Worm (Caenorhabditis elegans) whole organism, L2 larva: ENCODE data around the gene K09A11.1.
A peak's percentile ranks its signal among the peaks of the same experiment; 100 is the strongest.

Source experiments
- C34F6.9 ChIP-seq: fragments of 150-350 bp; optimal IDR thresholded peaks from 2 replicates; lab custom pipeline; 2014; ENCODE audit warnings: missing biosample characterization, missing genetic modification characterization
- R02D3.7 ChIP-seq: fragments of 150-350 bp; optimal IDR thresholded peaks from 2 replicates; lab custom pipeline; 2014; ENCODE audit warnings: missing biosample characterization, missing genetic modification characterization
- Y55F3AM.14 ChIP-seq: fragments of 200-800 bp; sonication (Bioruptor generic); optimal IDR thresholded peaks from 2 replicates; lab custom pipeline; 2018; ENCODE audit warnings: mild to moderate bottlenecking, missing genetic modification characterization, missing compliant biosample characterization
- ZK546.5 ChIP-seq: sonication (generic microtip); optimal IDR thresholded peaks from 2 replicates; lab custom pipeline; 2017; ENCODE audit warnings: missing biosample characterization, missing genetic modification characterization
- alr-1 ChIP-seq: fragments of 150-350 bp; optimal IDR thresholded peaks from 2 replicates; lab custom pipeline; 2014; ENCODE audit warnings: missing biosample characterization, missing genetic modification characterization
- aly-2 ChIP-seq: fragments of 150-350 bp; optimal IDR thresholded peaks from 2 replicates; lab custom pipeline; 2014; ENCODE audit warnings: missing biosample characterization, missing genetic modification characterization
- ama-1 ChIP-seq: fragments of 150-350 bp; optimal IDR thresholded peaks from 2 replicates; lab custom pipeline; 2018; ENCODE audit warnings: inconsistent platforms
- blmp-1 ChIP-seq: sonication (generic microtip); optimal IDR thresholded peaks from 2 replicates; lab custom pipeline; 2017; ENCODE audit warnings: missing genetic modification characterization, mild to moderate bottlenecking, missing compliant biosample characterization, antibody characterized with exemption, moderate library complexity; ENCODE audit not compliant: insufficient read depth
- ceh-82 ChIP-seq: fragments of 150-350 bp; optimal IDR thresholded peaks from 2 replicates; lab custom pipeline; 2014; ENCODE audit warnings: missing biosample characterization, missing genetic modification characterization
- crh-2 ChIP-seq: sonication (generic microtip); optimal IDR thresholded peaks from 2 replicates; lab custom pipeline; 2017; ENCODE audit warnings: missing biosample characterization, missing genetic modification characterization
- dmd-4 ChIP-seq: sonication (generic microtip); optimal IDR thresholded peaks from 2 replicates; lab custom pipeline; 2017; ENCODE audit warnings: missing biosample characterization, missing genetic modification characterization
- egl-27 ChIP-seq: sonication (generic microtip); optimal IDR thresholded peaks from 3 replicates; lab custom pipeline; 2017; ENCODE audit warnings: missing biosample characterization, missing genetic modification reagents, missing genetic modification characterization
- elt-1 ChIP-seq: fragments of 150-350 bp; optimal IDR thresholded peaks from 2 replicates; lab custom pipeline; 2014; ENCODE audit warnings: missing biosample characterization, missing genetic modification characterization
- elt-3 ChIP-seq: sonication (generic microtip); optimal IDR thresholded peaks from 2 replicates; lab custom pipeline; 2017; ENCODE audit warnings: missing biosample characterization, missing genetic modification characterization
- fos-1 ChIP-seq: fragments of 150-350 bp; optimal IDR thresholded peaks from 2 replicates; lab custom pipeline; 2014; ENCODE audit warnings: missing biosample characterization, missing genetic modification characterization
- gmeb-1 ChIP-seq: fragments of 150-350 bp; optimal IDR thresholded peaks from 2 replicates; lab custom pipeline; 2014; ENCODE audit warnings: missing biosample characterization, missing genetic modification characterization
- lin-11 ChIP-seq: fragments of 150-350 bp; sonication (generic microtip); optimal IDR thresholded peaks from 2 replicates; lab custom pipeline; 2014; ENCODE audit warnings: missing biosample characterization, missing genetic modification characterization, inconsistent platforms, mixed read lengths
- lin-13 ChIP-seq: fragments of 150-350 bp; optimal IDR thresholded peaks from 2 replicates; lab custom pipeline; 2014; ENCODE audit warnings: missing biosample characterization, missing genetic modification reagents, missing genetic modification characterization
- lin-39 ChIP-seq: fragments of 150-350 bp; optimal IDR thresholded peaks from 2 replicates; lab custom pipeline; 2014; ENCODE audit warnings: missing biosample characterization, missing genetic modification reagents, missing genetic modification characterization
- lsy-2 ChIP-seq, 2 experiments: fragments of 150-350 bp in 1 of 2; sonication (generic microtip) in 1 of 2; optimal IDR thresholded peaks; 2 replicates each; lab custom pipeline; 2014 to 2017; ENCODE audit warnings: missing biosample characterization in 2 of 2, missing genetic modification characterization in 2 of 2
- mab-5 ChIP-seq: fragments of 150-350 bp; optimal IDR thresholded peaks from 2 replicates; lab custom pipeline; 2014; ENCODE audit warnings: missing biosample characterization, missing genetic modification characterization
- mdl-1 ChIP-seq, 2 experiments: fragments of 150-350 bp in 1 of 2; sonication (generic microtip) in 1 of 2; optimal IDR thresholded peaks; 2 replicates each; lab custom pipeline; 2017; ENCODE audit warnings: missing biosample characterization in 2 of 2, missing genetic modification characterization in 2 of 2
- nhr-10 ChIP-seq: sonication (generic microtip); optimal IDR thresholded peaks from 2 replicates; lab custom pipeline; 2017; ENCODE audit warnings: missing biosample characterization, missing genetic modification characterization
- nhr-11 ChIP-seq: fragments of 150-350 bp; optimal IDR thresholded peaks from 2 replicates; lab custom pipeline; 2014; ENCODE audit warnings: missing biosample characterization, missing genetic modification characterization
- nhr-12 ChIP-seq: fragments of 150-350 bp; optimal IDR thresholded peaks from 2 replicates; lab custom pipeline; 2014; ENCODE audit warnings: missing biosample characterization, missing genetic modification characterization
- nhr-129 ChIP-seq: fragments of 150-350 bp; optimal IDR thresholded peaks from 2 replicates; lab custom pipeline; 2014; ENCODE audit warnings: missing biosample characterization, missing genetic modification characterization
- nhr-23 ChIP-seq: fragments of 150-350 bp; optimal IDR thresholded peaks from 2 replicates; lab custom pipeline; 2014; ENCODE audit warnings: missing biosample characterization, missing genetic modification reagents, missing genetic modification characterization
- nhr-25 ChIP-seq: fragments of 150-350 bp; sonication (generic microtip); optimal IDR thresholded peaks from 3 replicates; lab custom pipeline; 2014; ENCODE audit warnings: missing biosample characterization, missing genetic modification characterization
- nhr-6 ChIP-seq: fragments of 150-350 bp; optimal IDR thresholded peaks from 2 replicates; lab custom pipeline; 2014; ENCODE audit warnings: missing biosample characterization, missing genetic modification characterization
- peb-1 ChIP-seq: fragments of 150-350 bp; optimal IDR thresholded peaks from 2 replicates; lab custom pipeline; 2014; ENCODE audit warnings: missing biosample characterization, missing genetic modification characterization
- sem-4 ChIP-seq: fragments of 150-350 bp; optimal IDR thresholded peaks from 2 replicates; lab custom pipeline; 2014; ENCODE audit warnings: missing biosample characterization, missing genetic modification reagents, missing genetic modification characterization
- sma-9 ChIP-seq, 2 experiments: fragments of 150-350 bp in 1 of 2; sonication (generic microtip) in 1 of 2; optimal IDR thresholded peaks; 2 replicates each; lab custom pipeline; 2014 to 2016; ENCODE audit warnings: missing genetic modification characterization in 2 of 2, mild to moderate bottlenecking in 1 of 2, missing biosample characterization in 1 of 2, missing compliant biosample characterization in 1 of 2, missing genetic modification reagents in 1 of 2, moderate library complexity in 1 of 2
- snpc-4 ChIP-seq: fragments of 150-350 bp; optimal IDR thresholded peaks from 2 replicates; lab custom pipeline; 2014; ENCODE audit warnings: missing biosample characterization, missing genetic modification characterization
- unc-55 ChIP-seq: fragments of 150-350 bp; sonication (generic microtip); optimal IDR thresholded peaks from 3 replicates; lab custom pipeline; 2014; ENCODE audit warnings: missing biosample characterization, missing genetic modification reagents, missing genetic modification characterization
- zag-1 ChIP-seq: fragments of 150-350 bp; optimal IDR thresholded peaks from 2 replicates; lab custom pipeline; 2014; ENCODE audit warnings: missing biosample characterization, missing genetic modification characterization
- ztf-1 ChIP-seq: fragments of 200-800 bp; sonication (Bioruptor generic); conservative IDR thresholded peaks from 2 replicates; pipeline ENCODE4 v1.3.6; 2022; ENCODE audit warnings: missing genetic modification characterization, missing compliant biosample characterization
- ztf-11 ChIP-seq: sonication (generic microtip); optimal IDR thresholded peaks from 2 replicates; lab custom pipeline; 2017; ENCODE audit warnings: missing biosample characterization, missing genetic modification characterization

The K09A11.1 gene

DNA sequence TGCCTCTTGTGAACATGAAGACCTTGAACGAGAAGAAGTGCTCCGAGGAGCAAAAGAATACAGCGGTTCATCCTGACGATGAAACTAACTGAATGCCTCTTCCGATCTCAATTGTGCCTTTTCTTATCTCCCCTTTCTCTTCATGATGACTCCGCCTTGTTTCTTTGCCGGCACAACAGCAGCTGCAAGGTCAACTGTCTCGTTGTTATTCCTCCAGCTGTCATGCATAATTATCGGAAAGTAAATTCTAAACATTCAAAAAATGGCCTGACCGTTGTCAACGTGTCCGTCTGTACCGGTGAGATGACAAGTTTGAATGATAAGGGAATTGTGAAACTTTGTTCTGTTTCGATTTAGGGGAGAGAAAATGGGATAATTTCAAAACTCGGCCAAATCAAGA, 40.9 kb upstream of the K09A11.1 start, which contains the start of gene asp-4:
Gene asp-4, minus strand, starts transcription at position 106 of the 400 bp plus-strand sequence.
- TF ChIP-seq lin-11 (tag; lab: Kevin White, UChicago) (no peak), R02D3.7 (tag; lab: Kevin White, UChicago) (no peak), nhr-6 (tag; lab: Kevin White, UChicago) (no peak), nhr-23 (tag; lab: Kevin White, UChicago) (no peak), fos-1 (tag; lab: Kevin White, UChicago) (peak; percentile 30), sma-9 (GFP tag; optimal IDR thresholded peaks at IDR 0.05; lab: Kevin White, UChicago) (peak; percentile 4), sma-9 (tag; optimal IDR thresholded peaks at IDR 0.05; lab: Kevin White, UChicago) (no peak), alr-1 (tag; lab: Kevin White, UChicago) (no peak), gmeb-1 (tag; lab: Kevin White, UChicago) (no peak), nhr-129 (tag; lab: Kevin White, UChicago) (peak; percentile 48), ceh-82 (tag; lab: Kevin White, UChicago) (no peak), ztf-11 (tag; lab: Kevin White, UChicago) (no peak), mab-5 (no peak), nhr-10 (no peak), unc-55 (GFP tag; lab: Kevin White, UChicago) (no peak), lsy-2 (tag; optimal IDR thresholded peaks at IDR 0.05; lab: Kevin White, UChicago) (peak in 1 of 2 experiments; percentile 9), lin-13 (GFP tag; lab: Kevin White, UChicago) (no peak), elt-1 (no peak), aly-2 (tag; lab: Kevin White, UChicago) (no peak), sem-4 (tag; lab: Kevin White, UChicago) (no peak), peb-1 (no peak)

DNA sequence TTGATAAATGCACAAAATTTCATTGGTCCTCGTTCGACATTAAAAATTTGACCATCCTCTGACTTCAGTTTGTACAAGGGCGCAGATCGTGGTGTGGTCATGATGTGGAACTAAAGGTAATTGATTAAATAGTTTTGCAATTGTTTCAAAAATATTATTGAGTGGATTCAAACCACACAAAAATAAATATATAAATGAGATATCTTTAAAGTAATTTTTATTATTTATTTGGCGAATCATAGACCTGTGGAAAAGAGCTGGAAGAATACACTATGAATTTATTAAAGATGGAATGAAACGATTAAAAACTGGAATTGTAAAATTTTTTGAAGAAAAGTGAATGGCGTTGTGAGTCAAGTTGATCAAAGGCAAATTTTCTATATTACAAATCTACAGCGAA, 38.9 kb upstream of the K09A11.1 start, which contains the start of gene skr-20:
Gene skr-20, minus strand, starts transcription at position 101 of the 400 bp plus-strand sequence.
- no peak for TF ChIP-seq blmp-1 (tag; lab: Kevin White, UChicago)
- TF ChIP-seq dmd-4 (tag; lab: Kevin White, UChicago), result no peak
- no peak for TF ChIP-seq lin-13 (GFP tag; lab: Kevin White, UChicago)
- no peak for TF ChIP-seq peb-1

DNA sequence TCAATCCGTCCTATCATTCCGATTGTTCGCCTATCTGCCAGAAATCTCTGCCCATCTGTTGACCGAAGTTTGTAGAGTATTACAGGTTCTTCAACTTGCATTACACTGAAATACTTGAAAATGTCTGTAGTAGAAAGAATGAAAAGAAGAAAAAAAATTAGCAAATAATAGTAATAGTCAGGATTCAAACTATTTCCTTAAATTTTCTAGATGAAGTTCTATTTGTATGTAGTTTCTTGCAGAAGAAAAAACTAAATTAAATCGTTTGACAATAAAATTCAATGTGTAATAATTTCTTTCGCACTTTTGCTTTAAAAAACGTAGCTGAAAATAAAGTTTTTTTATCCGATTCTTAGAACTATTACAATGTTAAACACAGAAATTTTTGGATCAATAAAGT, 37.7 kb upstream of the K09A11.1 start, which contains the start of gene skr-19:
Gene skr-19, minus strand, starts transcription at position 101 of the 400 bp plus-strand sequence.
- TF ChIP-seq ceh-82 (tag; lab: Kevin White, UChicago) (no peak), zag-1 (no peak), nhr-23 (tag; lab: Kevin White, UChicago) (no peak), nhr-129 (tag; lab: Kevin White, UChicago) (no peak), C34F6.9 (no peak), nhr-12 (tag; lab: Kevin White, UChicago) (no peak), nhr-25 (tag; lab: Kevin White, UChicago) (no peak), snpc-4 (tag; lab: Kevin White, UChicago) (no peak), elt-3 (no peak), nhr-10 (no peak)

DNA sequence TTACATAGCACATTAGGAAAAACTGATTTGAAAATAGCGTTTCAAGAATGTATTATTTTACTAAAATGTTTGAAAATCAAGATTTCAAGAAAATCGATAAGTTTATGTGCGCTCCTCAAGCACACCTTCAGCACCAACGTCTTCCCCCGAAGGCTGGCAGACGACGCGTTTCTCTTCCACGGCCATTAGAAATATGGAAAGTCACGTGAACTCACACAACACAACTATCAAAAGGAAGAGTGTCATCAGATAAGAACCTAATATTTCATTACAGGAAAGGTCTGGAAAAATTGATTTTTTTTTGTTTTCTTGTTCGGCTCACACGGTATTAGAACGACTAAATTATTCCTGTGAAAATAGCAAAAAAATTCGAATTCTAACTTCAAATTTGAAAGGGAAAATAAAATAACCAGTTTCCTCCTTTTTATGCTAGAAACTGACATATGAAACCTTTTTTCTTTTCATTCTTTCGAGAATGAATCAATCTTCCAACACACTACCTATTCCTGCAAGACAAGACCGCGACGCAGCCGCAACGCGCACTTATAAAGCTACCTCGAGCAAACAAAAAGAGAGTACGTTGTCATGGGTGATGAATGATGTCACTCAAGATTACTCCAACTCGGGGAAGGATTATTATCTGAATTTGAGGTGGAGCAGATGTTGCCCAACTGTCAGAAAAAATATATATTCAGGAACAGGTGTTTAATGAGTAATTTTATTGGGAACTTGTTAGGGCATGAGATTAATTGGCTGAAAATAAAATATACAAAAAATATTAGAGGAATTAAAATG, 37.0 kb upstream of the K09A11.1 start:
- no peak for TF ChIP-seq snpc-4 (tag; lab: Kevin White, UChicago)
- no peak for TF ChIP-seq lin-39 (tag; lab: Kevin White, UChicago)
- peak in 1 of 2 experiments; percentile 25 for TF ChIP-seq lsy-2 (tag; optimal IDR thresholded peaks at IDR 0.05; lab: Kevin White, UChicago)
- TF ChIP-seq lin-13 (GFP tag; lab: Kevin White, UChicago), result no peak
- TF ChIP-seq ZK546.5 (tag; lab: Kevin White, UChicago), result no peak
- no peak for TF ChIP-seq Y55F3AM.14 (GFP tag; lab: Kevin White, UChicago)
- no peak for TF ChIP-seq elt-3
- peak; percentile 53 for TF ChIP-seq unc-55 (GFP tag; lab: Kevin White, UChicago)
- peak; percentile 37 for TF ChIP-seq nhr-129 (tag; lab: Kevin White, UChicago)
- TF ChIP-seq lin-11 (tag; lab: Kevin White, UChicago), result peak; percentile 21
- TF ChIP-seq egl-27 (tag; lab: Kevin White, UChicago), result no peak
- TF ChIP-seq ama-1, result peak; percentile 13
- peak; percentile 56 for TF ChIP-seq fos-1 (tag; lab: Kevin White, UChicago)
- no peak for TF ChIP-seq elt-1
- TF ChIP-seq crh-2 (tag; lab: Kevin White, UChicago), result peak; percentile 34
- no peak for TF ChIP-seq mdl-1 (tag; optimal IDR thresholded peaks at IDR 0.05; lab: Kevin White, UChicago)
- peak; percentile 51 for TF ChIP-seq C34F6.9
- TF ChIP-seq gmeb-1 (tag; lab: Kevin White, UChicago), result no peak
- no peak for TF ChIP-seq nhr-11 (tag; lab: Kevin White, UChicago)
- TF ChIP-seq ztf-1, result no peak
- TF ChIP-seq nhr-23 (tag; lab: Kevin White, UChicago), result no peak
- peak; percentile 14 for TF ChIP-seq sma-9 (GFP tag; optimal IDR thresholded peaks at IDR 0.05; lab: Kevin White, UChicago)
- TF ChIP-seq sma-9 (tag; optimal IDR thresholded peaks at IDR 0.05; lab: Kevin White, UChicago), result no peak
